Fruit fly (Drosophila melanogaster): ENCODE measurements around the gene CG3078.

DNA sequence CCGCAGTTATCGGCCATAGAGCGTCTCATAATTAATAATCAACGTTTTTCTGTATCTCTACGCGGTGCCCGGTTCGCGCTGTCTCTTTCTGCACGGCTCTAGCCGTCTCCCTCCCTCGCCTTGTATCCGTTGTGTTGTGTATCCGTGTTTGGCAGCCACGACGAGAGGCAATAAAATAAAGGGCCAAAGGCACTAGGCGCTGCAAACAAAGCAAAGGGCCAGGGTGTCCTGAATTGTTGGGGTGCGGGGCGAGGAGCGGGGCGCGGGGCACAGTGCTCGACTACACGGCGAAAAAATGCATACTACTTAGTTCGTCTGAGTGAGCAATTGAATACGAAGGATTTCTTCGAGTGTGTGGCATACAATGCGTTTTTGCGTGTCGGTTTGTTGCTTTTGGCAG is 47.9 kb upstream of the CG3078 start:
- no peak for TF ChIP-seq achi (GFP tag; optimal IDR thresholded peaks at IDR 0.05)
- TF ChIP-seq CG10631 (GFP tag; optimal IDR thresholded peaks at IDR 0.05), result no peak
- TF ChIP-seq Gug (GFP tag; IDR thresholded peaks at IDR 0.05), result no peak
- TF ChIP-seq ss (GFP tag; optimal IDR thresholded peaks at IDR 0.05), result peak; percentile 13 to 45
- TF ChIP-seq CG6276 (GFP tag; optimal IDR thresholded peaks at IDR 0.05), result no peak
- TF ChIP-seq Blimp-1 (GFP tag; optimal IDR thresholded peaks at IDR 0.05), result no peak
